Worm (Caenorhabditis elegans): ENCODE data around the gene F44E5.5.
A peak's percentile ranks its signal among the peaks of the same experiment; 100 is the strongest.

DNA sequence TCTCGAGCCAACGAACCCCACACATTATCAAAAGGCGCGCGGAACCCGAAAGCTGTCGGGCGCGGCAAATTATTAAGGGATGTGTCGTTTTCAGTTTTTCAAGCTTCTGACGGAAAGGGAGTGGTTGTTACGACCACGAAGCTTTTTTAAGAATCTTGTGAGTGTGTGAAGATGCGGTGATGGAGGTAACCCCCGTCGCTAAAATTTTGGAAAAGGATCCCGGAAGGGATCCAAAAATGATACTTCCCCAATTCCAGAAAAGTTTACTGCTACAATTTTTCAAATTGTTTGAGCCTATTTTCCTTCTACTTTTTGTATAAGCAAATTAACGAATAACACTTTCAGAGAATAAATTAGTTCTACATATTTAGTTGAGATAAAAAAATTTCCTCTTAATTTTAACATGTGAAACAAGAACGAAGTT, 2.8 kb upstream of the F44E5.5 start:
- TF ChIP-seq nfya-1 (tag; optimal IDR thresholded peaks at IDR 0.05; ENCODE audit: insufficient read depth) (peak; percentile 83), unc-39 (tag; optimal IDR thresholded peaks at IDR 0.05) (no peak), nhr-237 (tag; optimal IDR thresholded peaks at IDR 0.05) (no peak), mdl-1 (tag; optimal IDR thresholded peaks at IDR 0.05) (no peak), egl-5 (tag; optimal IDR thresholded peaks at IDR 0.05) (no peak), nhr-76 (tag; optimal IDR thresholded peaks at IDR 0.05) (no peak), snpc-4 (tag; optimal IDR thresholded peaks at IDR 0.05) (peak; percentile 77), tbx-2 (tag; optimal IDR thresholded peaks at IDR 0.05) (peak; percentile 54)

Data from whole organism, L3 larva.